Fruit fly (Drosophila melanogaster): ENCODE measurements around the gene CG33939.
A peak's percentile ranks its signal among the peaks of the same experiment; 100 is the strongest.

Gene CG33939

DNA sequence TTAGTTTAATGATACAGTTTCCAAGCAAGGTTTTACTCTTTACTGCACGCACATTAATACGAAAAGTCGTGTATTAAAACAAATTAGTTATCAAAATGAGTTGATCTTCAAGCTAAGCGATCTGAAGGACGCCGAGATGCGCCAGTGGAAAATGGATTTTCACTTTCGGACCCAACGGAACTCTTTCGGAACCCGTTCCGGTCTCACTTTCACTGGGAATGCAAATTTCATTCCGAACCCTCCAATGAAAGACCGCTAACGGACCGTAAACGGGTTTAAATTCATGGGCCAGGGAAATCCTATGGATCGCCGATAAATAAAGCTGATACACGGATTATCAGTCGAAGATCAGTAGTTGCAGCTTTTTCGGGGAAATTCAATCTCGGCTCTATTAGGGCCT, 11.3 kb downstream of the CG33939 start:
- TF ChIP-seq brk (GFP tag; optimal IDR thresholded peaks at IDR 0.05) (no peak), lola (GFP tag; optimal IDR thresholded peaks at IDR 0.05) (no peak), N (GFP tag; optimal IDR thresholded peaks at IDR 0.05) (no peak), Mio (GFP tag; optimal IDR thresholded peaks at IDR 0.05) (no peak)

DNA sequence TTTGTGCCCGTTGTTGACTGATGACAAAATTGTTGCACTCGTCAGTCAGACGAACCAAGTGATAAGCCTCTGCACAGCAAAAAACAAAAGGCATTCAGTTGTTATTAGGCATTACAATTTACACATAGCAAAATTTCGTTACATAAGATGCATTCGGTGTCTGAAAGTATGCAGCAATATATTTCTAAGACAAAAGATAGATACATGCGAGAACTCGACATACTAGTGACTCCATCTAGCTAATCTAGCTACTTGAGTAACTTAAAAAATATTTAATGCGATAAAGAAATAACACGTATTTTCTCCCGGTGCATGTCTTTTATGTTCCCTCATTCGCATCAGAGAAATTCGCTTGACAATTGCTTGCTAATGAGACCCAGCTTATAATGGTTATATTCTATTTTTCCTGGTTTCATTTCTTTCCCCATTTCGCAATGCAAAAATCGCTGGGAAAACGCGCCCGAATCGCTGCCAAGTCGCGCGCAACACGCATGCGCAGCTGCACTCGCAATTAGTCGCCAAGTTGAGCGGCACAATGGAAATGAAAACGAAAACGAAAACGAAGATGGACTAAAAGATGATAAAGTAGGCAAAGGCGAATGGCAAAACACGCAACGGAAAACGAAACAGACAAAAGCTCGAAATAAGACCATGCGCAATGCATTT, 12.3 kb downstream of the CG33939 start:
- TF ChIP-seq woc (GFP tag; optimal IDR thresholded peaks at IDR 0.05) (peak; percentile 37), Hr83 (GFP tag; optimal IDR thresholded peaks at IDR 0.05; ENCODE audit: poor library complexity, severe bottlenecking) (no peak), CG32264 (GFP tag; optimal IDR thresholded peaks at IDR 0.05) (peak; percentile 35), tai (GFP tag; optimal IDR thresholded peaks at IDR 0.05) (no peak), GATAd (GFP tag; optimal IDR thresholded peaks at IDR 0.05) (no peak), N (GFP tag; optimal IDR thresholded peaks at IDR 0.05) (no peak), dsf (GFP tag; optimal IDR thresholded peaks at IDR 0.05; ENCODE audit: borderline replicate concordance) (no peak), dl (GFP tag; optimal IDR thresholded peaks at IDR 0.05; ENCODE audit: insufficient read depth in 1 of 2, partially characterized antibody in 2 of 2) (no peak), rgr (GFP tag; optimal IDR thresholded peaks at IDR 0.05) (peak; percentile 63), Sp1 (GFP tag; optimal IDR thresholded peaks at IDR 0.05) (peak; percentile 54), foxo (GFP tag; optimal IDR thresholded peaks at IDR 0.05) (peak in 1 of 2 experiments; percentile 29), Hnf4 (GFP tag; optimal IDR thresholded peaks at IDR 0.05) (peak; percentile 29), usp (GFP tag; optimal IDR thresholded peaks at IDR 0.05) (no peak), Dif (GFP tag; optimal IDR thresholded peaks at IDR 0.05; ENCODE audit: partially characterized antibody) (no peak), jim (GFP tag; optimal IDR thresholded peaks at IDR 0.05) (no peak), brk (GFP tag; optimal IDR thresholded peaks at IDR 0.05) (no peak), psq (GFP tag; optimal IDR thresholded peaks at IDR 0.05) (peak; percentile 51), Mio (GFP tag; optimal IDR thresholded peaks at IDR 0.05) (no peak), Rel (GFP tag; optimal IDR thresholded peaks at IDR 0.05) (no peak), Rel (tag; optimal IDR thresholded peaks at IDR 0.05) (no peak), Myc (optimal IDR thresholded peaks at IDR 0.05) (no peak), h (GFP tag; optimal IDR thresholded peaks at IDR 0.05) (peak; percentile 30), HLH106 (tag; optimal IDR thresholded peaks at IDR 0.05) (peak; percentile 40), Abd-B (GFP tag; optimal IDR thresholded peaks at IDR 0.05) (no peak), pan (optimal IDR thresholded peaks at IDR 0.05) (no peak), OdsH (GFP tag; optimal IDR thresholded peaks at IDR 0.05) (peak; percentile 17), br (GFP tag; optimal IDR thresholded peaks at IDR 0.05) (peak; percentile 58), fru (GFP tag; optimal IDR thresholded peaks at IDR 0.05) (peak; percentile 55), dmrt93B (GFP tag; optimal IDR thresholded peaks at IDR 0.05) (no peak), Jra (GFP tag; optimal IDR thresholded peaks at IDR 0.05) (no peak), ey (GFP tag; optimal IDR thresholded peaks at IDR 0.05) (peak; percentile 57), Vsx2 (GFP tag; optimal IDR thresholded peaks at IDR 0.05; ENCODE audit: partially characterized antibody) (no peak), sv (GFP tag; optimal IDR thresholded peaks at IDR 0.05) (no peak), Dfd (GFP tag; optimal IDR thresholded peaks at IDR 0.05) (no peak), lola (GFP tag; optimal IDR thresholded peaks at IDR 0.05) (no peak), sage (GFP tag; optimal IDR thresholded peaks at IDR 0.05) (no peak)

DNA sequence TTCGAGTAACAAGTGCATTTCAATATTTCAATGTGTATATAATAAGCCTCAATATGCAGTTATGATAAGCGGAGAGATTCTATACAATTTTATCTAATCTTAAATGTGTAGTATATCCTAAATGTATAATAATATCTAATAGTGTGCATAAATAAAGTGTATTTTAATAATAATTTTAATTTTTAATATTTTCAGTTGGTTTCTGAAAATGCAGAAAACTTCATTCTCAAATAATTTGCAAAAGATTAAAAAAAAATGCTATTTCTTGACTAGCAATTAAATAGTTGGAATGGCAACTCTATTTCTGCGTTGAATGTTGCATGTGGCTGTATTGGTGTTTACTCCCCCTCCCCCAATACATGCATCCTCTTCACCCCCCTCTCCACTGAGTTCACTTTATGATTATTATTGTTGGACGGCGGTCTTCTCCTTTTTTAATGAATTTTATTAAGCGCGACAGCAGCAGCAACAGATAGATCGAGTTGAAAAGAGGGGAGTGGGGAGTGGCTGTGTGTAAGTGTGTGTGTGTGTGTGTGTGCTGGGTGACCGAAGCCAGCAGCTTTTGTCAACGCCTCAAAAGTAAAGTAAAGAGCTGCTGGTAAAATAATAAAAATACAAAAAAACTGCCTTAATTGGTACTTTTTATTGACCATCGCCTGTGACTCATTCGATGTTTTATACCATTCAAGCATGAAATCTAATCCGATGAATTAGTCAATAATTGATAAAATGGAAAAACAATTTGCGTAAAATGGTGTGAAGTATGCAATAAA, 13.9 kb downstream of the CG33939 start:
- TF ChIP-seq psq (GFP tag; optimal IDR thresholded peaks at IDR 0.05) (peak; percentile 23), Myc (optimal IDR thresholded peaks at IDR 0.05) (peak; percentile 41), HLH106 (tag; optimal IDR thresholded peaks at IDR 0.05) (peak; percentile 25), Hnf4 (GFP tag; optimal IDR thresholded peaks at IDR 0.05) (no peak), Sp1 (GFP tag; optimal IDR thresholded peaks at IDR 0.05) (peak; percentile 57)
